Worm (Caenorhabditis elegans): ENCODE results near the gene T16A1.10.
"Not testable (repeated sequence)": the region's sequence is repeated elsewhere in the genome, so short reads cannot be mapped to it uniquely, and the experiment has no call there.

T16A1.10 gene

ce11 chrII:2083726-2084179, 8.1 kb downstream of the T16A1.10 start, which contains the start of the genes T16A1.5 and fbxc-49:
T16A1.5 (minus strand) TSS chrII:2083826.
fbxc-49 (plus strand) TSS chrII:2084129.
- TF ChIP-seq vab-15 (tag; optimal IDR thresholded peaks at IDR 0.05) (no peak), pax-3 (tag; optimal IDR thresholded peaks at IDR 0.05) (no peak)

ce11 chrII:2081257-2081656, 10.6 kb downstream of the T16A1.10 start, which contains the start of gene T16A1.4:
T16A1.4 (plus strand) TSS chrII:2081557.
- TF ChIP-seq vab-15 (tag; optimal IDR thresholded peaks at IDR 0.05) (no peak), ceh-82 (tag; optimal IDR thresholded peaks at IDR 0.05) (no peak), nhr-47 (tag; optimal IDR thresholded peaks at IDR 0.05) (no peak), nhr-12 (tag; optimal IDR thresholded peaks at IDR 0.05) (no peak), nhr-84 (tag; optimal IDR thresholded peaks at IDR 0.05) (no peak), xbp-1 (tag; optimal IDR thresholded peaks at IDR 0.05) (no peak)

DNA sequence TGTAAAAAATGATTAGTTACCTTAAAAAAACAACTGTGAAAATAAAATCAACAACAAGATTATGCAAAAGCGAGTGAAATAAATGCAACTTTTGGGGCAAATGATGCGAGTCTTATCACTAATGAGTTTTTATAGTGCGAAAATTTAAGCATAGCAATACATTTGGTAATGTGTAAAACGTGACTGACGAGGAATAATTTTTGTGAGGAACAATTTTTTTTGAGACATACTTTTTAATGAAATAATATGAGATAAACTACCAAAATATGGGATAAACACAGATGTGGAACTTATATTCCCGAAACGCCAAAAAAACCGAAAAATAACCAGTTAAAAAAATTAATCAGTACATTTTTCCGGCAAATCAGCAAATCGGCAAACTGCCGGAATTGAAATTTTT, 11.5 kb downstream of the T16A1.10 start, which contains the start of gene F07E5.9:
Gene F07E5.9 (minus strand): TSS at position 101 of the 400 bp plus-strand sequence.
- TF ChIP-seq efl-1 (optimal IDR thresholded peaks at IDR 0.05) (no peak), efl-1 (GFP tag; optimal IDR thresholded peaks at IDR 0.05 in 1 of 2) (peak in 1 of 2 experiments; percentile 9), sup-37 (GFP tag; optimal IDR thresholded peaks at IDR 0.05) (no peak)

ce11 chrII:2076467-2076866, 15.4 kb downstream of the T16A1.10 start:
- TF ChIP-seq egl-13 (tag; optimal IDR thresholded peaks at IDR 0.05) (no peak), C04F5.9 (tag; optimal IDR thresholded peaks at IDR 0.05) (no peak), elt-3 (tag; optimal IDR thresholded peaks at IDR 0.05) (no peak), nhr-71 (tag; optimal IDR thresholded peaks at IDR 0.05) (no peak), nhr-20 (tag; optimal IDR thresholded peaks at IDR 0.05) (no peak), lsy-2 (tag; optimal IDR thresholded peaks at IDR 0.05) (no peak), grh-1 (GFP tag; IDR thresholded peaks at IDR 0.05) (no peak), xbp-1 (tag; optimal IDR thresholded peaks at IDR 0.05) (no peak), rnt-1 (tag; optimal IDR thresholded peaks at IDR 0.05) (no peak), pqm-1 (tag; optimal IDR thresholded peaks at IDR 0.05) (no peak), zag-1 (tag; optimal IDR thresholded peaks at IDR 0.05) (no peak), zip-4 (GFP tag; optimal IDR thresholded peaks at IDR 0.05) (no peak), F16B12.6 (tag; optimal IDR thresholded peaks at IDR 0.05) (no peak), aly-2 (tag; optimal IDR thresholded peaks at IDR 0.05) (no peak), efl-1 (optimal IDR thresholded peaks at IDR 0.05) (no peak), efl-1 (GFP tag; optimal IDR thresholded peaks at IDR 0.05 in 1 of 2) (no peak)

- TF ChIP-seq fkh-10 (GFP tag; optimal IDR thresholded peaks at IDR 0.05): no peak
Measured at ce11 chrII:2075513-2075912, 16.4 kb downstream of the T16A1.10 start, which contains the start of gene F07E5.8. F07E5.8 (minus strand) TSS chrII:2075613.

ce11 chrII:2071429-2071828, 20.5 kb downstream of the T16A1.10 start, which contains the start of gene F07E5.7:
F07E5.7 (minus strand) TSS chrII:2071529.
- TF ChIP-seq blmp-1 (tag; optimal IDR thresholded peaks at IDR 0.05) (peak; percentile 39), F16B12.6 (tag; optimal IDR thresholded peaks at IDR 0.05) (no peak), aly-2 (tag; optimal IDR thresholded peaks at IDR 0.05) (no peak)

DNA sequence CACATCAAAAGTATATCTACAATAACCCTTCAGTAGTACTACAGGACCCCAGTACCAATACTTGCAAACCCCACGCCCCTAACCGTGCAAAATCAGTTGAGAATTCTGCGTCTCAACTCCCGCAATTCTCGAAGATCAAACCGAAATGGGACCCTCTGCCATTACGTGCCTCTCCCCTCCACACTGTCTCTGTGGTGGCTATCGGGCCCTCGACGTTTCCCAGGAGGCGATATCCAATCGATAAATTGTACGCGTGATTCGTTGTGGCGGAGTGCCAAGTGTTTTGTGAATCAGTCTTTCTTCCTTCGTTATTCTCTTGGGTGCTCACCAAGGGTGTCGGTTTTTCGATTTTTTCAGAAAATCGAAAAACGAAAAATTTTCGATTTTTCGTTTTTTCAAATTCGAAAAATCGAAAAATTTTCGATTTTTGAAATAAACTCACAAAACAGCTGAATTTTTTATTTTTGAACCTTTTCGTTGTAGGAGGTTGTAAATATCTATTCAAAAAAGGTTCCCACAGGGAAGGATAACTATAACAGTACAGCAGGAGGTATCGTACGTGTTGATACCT, 24.4 kb downstream of the T16A1.10 start, which contains the start of gene F07E5.12:
Gene F07E5.12 (plus strand): TSS at position 521 of the 571 bp plus-strand sequence.
- TF ChIP-seq efl-1 (optimal IDR thresholded peaks at IDR 0.05): not testable (repeated sequence)
- TF ChIP-seq efl-1 (GFP tag; optimal IDR thresholded peaks at IDR 0.05 in 1 of 2): peak in 1 of 2 experiments; percentile 60

DNA sequence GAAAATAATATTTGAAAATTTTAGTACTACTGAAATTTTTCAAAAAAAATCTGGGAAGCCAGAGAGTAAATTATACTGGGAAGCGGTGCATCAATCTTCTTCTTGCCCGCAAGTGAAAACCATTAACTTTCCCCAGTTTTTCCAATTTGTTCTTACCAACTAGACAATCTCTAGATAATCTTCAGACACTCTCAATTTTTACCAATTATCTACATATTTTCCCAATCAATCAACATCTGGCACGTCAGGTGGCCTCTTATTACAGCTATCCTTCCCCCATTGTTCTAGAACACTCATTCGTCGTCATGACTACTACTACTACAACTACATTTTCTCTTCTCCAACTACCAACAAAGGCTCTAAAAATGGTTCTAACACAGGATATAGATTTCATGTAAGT, 27.4 kb downstream of the T16A1.10 start, which contains the start of gene fbxb-6:
Gene fbxb-6 (plus strand): TSS at position 301 of the 400 bp plus-strand sequence.
- TF ChIP-seq nhr-84 (tag; optimal IDR thresholded peaks at IDR 0.05) (no peak), efl-1 (optimal IDR thresholded peaks at IDR 0.05) (no peak), efl-1 (GFP tag; optimal IDR thresholded peaks at IDR 0.05 in 1 of 2) (peak in 1 of 2 experiments; percentile 68)

All from whole organism, L1 larva.